Worm (Caenorhabditis elegans) whole organism, L2 larva: Measurements from ENCODE around the gene fipr-8.

Source experiments
- C34F6.9 ChIP-seq: fragments of 150-350 bp; optimal IDR thresholded peaks from 2 replicates; lab custom pipeline; 2014; ENCODE audit warnings: missing biosample characterization, missing genetic modification characterization
- F13H6.1 ChIP-seq: sonication (generic microtip); optimal IDR thresholded peaks from 2 replicates; lab custom pipeline; 2016; ENCODE audit warnings: missing genetic modification characterization, missing compliant biosample characterization
- R02D3.7 ChIP-seq: fragments of 150-350 bp; optimal IDR thresholded peaks from 2 replicates; lab custom pipeline; 2014; ENCODE audit warnings: missing biosample characterization, missing genetic modification characterization
- Y55F3AM.14 ChIP-seq: fragments of 200-800 bp; sonication (Bioruptor generic); optimal IDR thresholded peaks from 2 replicates; lab custom pipeline; 2018; ENCODE audit warnings: mild to moderate bottlenecking, missing genetic modification characterization, missing compliant biosample characterization
- ZK546.5 ChIP-seq: sonication (generic microtip); optimal IDR thresholded peaks from 2 replicates; lab custom pipeline; 2017; ENCODE audit warnings: missing biosample characterization, missing genetic modification characterization
- alr-1 ChIP-seq: fragments of 150-350 bp; optimal IDR thresholded peaks from 2 replicates; lab custom pipeline; 2014; ENCODE audit warnings: missing biosample characterization, missing genetic modification characterization
- aly-2 ChIP-seq: fragments of 150-350 bp; optimal IDR thresholded peaks from 2 replicates; lab custom pipeline; 2014; ENCODE audit warnings: missing biosample characterization, missing genetic modification characterization
- ceh-82 ChIP-seq: fragments of 150-350 bp; optimal IDR thresholded peaks from 2 replicates; lab custom pipeline; 2014; ENCODE audit warnings: missing biosample characterization, missing genetic modification characterization
- crh-2 ChIP-seq: sonication (generic microtip); optimal IDR thresholded peaks from 2 replicates; lab custom pipeline; 2017; ENCODE audit warnings: missing biosample characterization, missing genetic modification characterization
- dmd-4 ChIP-seq: sonication (generic microtip); optimal IDR thresholded peaks from 2 replicates; lab custom pipeline; 2017; ENCODE audit warnings: missing biosample characterization, missing genetic modification characterization
- egl-27 ChIP-seq: sonication (generic microtip); optimal IDR thresholded peaks from 3 replicates; lab custom pipeline; 2017; ENCODE audit warnings: missing biosample characterization, missing genetic modification reagents, missing genetic modification characterization
- fos-1 ChIP-seq: fragments of 150-350 bp; optimal IDR thresholded peaks from 2 replicates; lab custom pipeline; 2014; ENCODE audit warnings: missing biosample characterization, missing genetic modification characterization
- gmeb-1 ChIP-seq: fragments of 150-350 bp; optimal IDR thresholded peaks from 2 replicates; lab custom pipeline; 2014; ENCODE audit warnings: missing biosample characterization, missing genetic modification characterization
- lin-13 ChIP-seq: fragments of 150-350 bp; optimal IDR thresholded peaks from 2 replicates; lab custom pipeline; 2014; ENCODE audit warnings: missing biosample characterization, missing genetic modification reagents, missing genetic modification characterization
- lin-39 ChIP-seq: fragments of 150-350 bp; optimal IDR thresholded peaks from 2 replicates; lab custom pipeline; 2014; ENCODE audit warnings: missing biosample characterization, missing genetic modification reagents, missing genetic modification characterization
- lsy-2 ChIP-seq, 2 experiments: fragments of 150-350 bp in 1 of 2; sonication (generic microtip) in 1 of 2; optimal IDR thresholded peaks; 2 replicates each; lab custom pipeline; 2014 to 2017; ENCODE audit warnings: missing biosample characterization in 2 of 2, missing genetic modification characterization in 2 of 2
- mab-5 ChIP-seq: fragments of 150-350 bp; optimal IDR thresholded peaks from 2 replicates; lab custom pipeline; 2014; ENCODE audit warnings: missing biosample characterization, missing genetic modification characterization
- mbf-1 ChIP-seq: sonication (generic microtip); optimal IDR thresholded peaks from 2 replicates; lab custom pipeline; 2017; ENCODE audit warnings: missing biosample characterization, missing genetic modification characterization
- mdl-1 ChIP-seq, 2 experiments: fragments of 150-350 bp in 1 of 2; sonication (generic microtip) in 1 of 2; optimal IDR thresholded peaks; 2 replicates each; lab custom pipeline; 2017; ENCODE audit warnings: missing biosample characterization in 2 of 2, missing genetic modification characterization in 2 of 2
- nhr-129 ChIP-seq: fragments of 150-350 bp; optimal IDR thresholded peaks from 2 replicates; lab custom pipeline; 2014; ENCODE audit warnings: missing biosample characterization, missing genetic modification characterization
- nhr-237 ChIP-seq: fragments of 150-350 bp; optimal IDR thresholded peaks from 2 replicates; lab custom pipeline; 2014; ENCODE audit warnings: missing biosample characterization, missing genetic modification characterization
- nhr-6 ChIP-seq: fragments of 150-350 bp; optimal IDR thresholded peaks from 2 replicates; lab custom pipeline; 2014; ENCODE audit warnings: missing biosample characterization, missing genetic modification characterization
- sma-9 ChIP-seq, 2 experiments: fragments of 150-350 bp in 1 of 2; sonication (generic microtip) in 1 of 2; optimal IDR thresholded peaks; 2 replicates each; lab custom pipeline; 2014 to 2016; ENCODE audit warnings: missing genetic modification characterization in 2 of 2, mild to moderate bottlenecking in 1 of 2, missing biosample characterization in 1 of 2, missing compliant biosample characterization in 1 of 2, missing genetic modification reagents in 1 of 2, moderate library complexity in 1 of 2
- snpc-4 ChIP-seq: fragments of 150-350 bp; optimal IDR thresholded peaks from 2 replicates; lab custom pipeline; 2014; ENCODE audit warnings: missing biosample characterization, missing genetic modification characterization
- unc-55 ChIP-seq: fragments of 150-350 bp; sonication (generic microtip); optimal IDR thresholded peaks from 3 replicates; lab custom pipeline; 2014; ENCODE audit warnings: missing biosample characterization, missing genetic modification reagents, missing genetic modification characterization
- unc-62 ChIP-seq: fragments of 150-350 bp; optimal IDR thresholded peaks from 2 replicates; lab custom pipeline; 2014; ENCODE audit warnings: missing biosample characterization, missing genetic modification reagents, missing genetic modification characterization
- zag-1 ChIP-seq: fragments of 150-350 bp; optimal IDR thresholded peaks from 2 replicates; lab custom pipeline; 2014; ENCODE audit warnings: missing biosample characterization, missing genetic modification characterization
- ztf-1 ChIP-seq: fragments of 200-800 bp; sonication (Bioruptor generic); conservative IDR thresholded peaks from 2 replicates; pipeline ENCODE4 v1.3.6; 2022; ENCODE audit warnings: missing genetic modification characterization, missing compliant biosample characterization
- ztf-11 ChIP-seq: sonication (generic microtip); optimal IDR thresholded peaks from 2 replicates; lab custom pipeline; 2017; ENCODE audit warnings: missing biosample characterization, missing genetic modification characterization
- ztf-4 ChIP-seq: fragments of 150-350 bp; optimal IDR thresholded peaks from 2 replicates; lab custom pipeline; 2014; ENCODE audit warnings: missing biosample characterization, missing genetic modification characterization

The fipr-8 gene

ce11 chrV:10227333-10227732, 12.4 kb downstream of the fipr-8 start, which contains the start of gene ttr-19:
TSS of gene ttr-19 (minus strand) at chrV:10227433.
- no peak for TF ChIP-seq lsy-2 (tag; optimal IDR thresholded peaks at IDR 0.05; lab: Kevin White, UChicago)
- no peak for TF ChIP-seq mbf-1 (tag; lab: Kevin White, UChicago)
- no peak for TF ChIP-seq Y55F3AM.14 (GFP tag; lab: Kevin White, UChicago)
- TF ChIP-seq F13H6.1 = no peak
- TF ChIP-seq ZK546.5 (tag; lab: Kevin White, UChicago) = no peak
- TF ChIP-seq unc-55 (GFP tag; lab: Kevin White, UChicago) = no peak
- no peak for TF ChIP-seq lin-39 (tag; lab: Kevin White, UChicago)
- no peak for TF ChIP-seq ztf-4 (tag; lab: Kevin White, UChicago)
- TF ChIP-seq alr-1 (tag; lab: Kevin White, UChicago) = no peak
- TF ChIP-seq nhr-129 (tag; lab: Kevin White, UChicago) = no peak
- no peak for TF ChIP-seq C34F6.9 (tag; lab: Kevin White, UChicago)
- no peak for TF ChIP-seq ceh-82
- no peak for TF ChIP-seq nhr-237 (tag; lab: Kevin White, UChicago)

DNA sequence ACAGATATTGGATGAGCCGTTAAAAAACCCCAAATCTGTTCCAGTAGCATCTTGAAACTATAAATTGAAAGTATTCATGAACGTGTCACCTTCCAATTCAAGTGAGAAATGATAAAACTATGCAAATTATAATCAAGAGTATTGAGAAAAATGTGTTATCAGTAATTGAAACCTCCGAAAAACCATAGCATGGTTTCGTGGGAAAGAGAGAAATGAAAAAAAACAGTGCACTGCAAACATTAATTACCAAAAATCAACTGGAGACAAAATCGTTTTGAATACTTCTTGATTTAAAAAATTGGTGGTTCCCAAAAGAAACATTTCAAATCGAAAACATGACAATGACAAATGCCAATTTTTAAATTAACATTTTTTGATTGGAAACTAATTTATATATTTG, 14.2 kb downstream of the fipr-8 start, which contains the start of gene daf-36:
Gene daf-36, minus strand, starts transcription at position 101 of the 400 bp plus-strand sequence.
- peak; percentile 62 for TF ChIP-seq fos-1 (tag; lab: Kevin White, UChicago)
- TF ChIP-seq ztf-4 (tag; lab: Kevin White, UChicago) = no peak

- TF ChIP-seq zag-1 = no peak
- TF ChIP-seq fos-1 (tag; lab: Kevin White, UChicago) = peak; percentile 60
Observed at ce11 chrV:10224619-10225018, 15.1 kb downstream of the fipr-8 start.

DNA sequence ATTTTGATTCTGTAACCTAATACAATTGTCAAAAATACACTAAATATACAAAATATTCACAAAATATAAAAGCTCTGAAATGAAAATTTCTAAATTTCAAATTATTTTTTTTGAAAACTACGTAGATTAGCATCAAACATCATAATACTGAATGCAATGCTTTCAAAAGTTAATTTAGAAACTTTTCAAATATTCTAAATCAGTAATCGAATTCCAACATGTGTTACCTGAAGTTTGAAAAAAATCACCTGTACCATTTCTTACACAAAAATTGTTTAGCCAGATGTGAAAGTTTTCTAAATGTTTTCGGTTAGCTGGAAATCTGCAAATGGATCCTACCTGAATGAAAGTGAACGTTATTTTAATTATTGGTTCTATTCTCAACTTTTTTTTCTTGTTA, 17.8 kb downstream of the fipr-8 start, which contains the start of gene C12D8.20:
Gene C12D8.20, plus strand, starts transcription at position 301 of the 400 bp plus-strand sequence.
- no peak for TF ChIP-seq egl-27 (tag; lab: Kevin White, UChicago)
- no peak for TF ChIP-seq R02D3.7 (tag; lab: Kevin White, UChicago)
- no peak for TF ChIP-seq ztf-1 (GFP tag; lab: Robert Waterston, UW)
- TF ChIP-seq mab-5 (tag; lab: Kevin White, UChicago) = no peak
- TF ChIP-seq nhr-237 (tag; lab: Kevin White, UChicago) = no peak
- TF ChIP-seq lin-13 (GFP tag; lab: Kevin White, UChicago) = no peak
- no peak for TF ChIP-seq unc-55 (GFP tag; lab: Kevin White, UChicago)
- no peak for TF ChIP-seq mdl-1 (tag; optimal IDR thresholded peaks at IDR 0.05; lab: Kevin White, UChicago)
- TF ChIP-seq gmeb-1 (tag; lab: Kevin White, UChicago) = no peak
- TF ChIP-seq nhr-6 (tag; lab: Kevin White, UChicago) = no peak
- no peak for TF ChIP-seq lin-39 (tag; lab: Kevin White, UChicago)
- TF ChIP-seq snpc-4 (tag; lab: Kevin White, UChicago) = no peak
- no peak for TF ChIP-seq unc-62 (GFP tag; lab: Kevin White, UChicago)
- no peak for TF ChIP-seq aly-2
- TF ChIP-seq, all 48 proteins: peak for 0

DNA sequence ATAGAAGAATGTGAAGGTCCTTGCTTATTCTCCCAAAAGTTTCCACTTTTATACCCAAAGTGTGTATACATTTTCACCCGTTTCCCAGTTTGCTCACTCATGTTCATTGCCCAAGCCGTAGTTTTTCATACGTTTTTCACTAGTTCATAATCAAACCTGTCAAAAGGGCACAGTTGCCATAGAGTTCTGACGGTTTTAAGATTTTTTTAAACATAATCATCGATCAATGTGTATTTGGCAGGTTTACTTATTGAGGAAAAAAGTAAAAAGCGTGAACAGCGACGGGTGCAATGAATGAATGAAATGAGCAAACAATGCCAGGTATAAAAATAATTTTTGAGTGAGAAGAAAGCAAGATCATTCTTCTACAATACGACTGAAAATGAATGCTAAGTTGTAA, 18.4 kb downstream of the fipr-8 start, which contains the start of the genes fipr-5 and fipr-9:
Gene fipr-5, minus strand, starts transcription at position 101 of the 400 bp plus-strand sequence.
Gene fipr-9, plus strand, starts transcription at position 346 of the 400 bp plus-strand sequence.
- TF ChIP-seq egl-27 (tag; lab: Kevin White, UChicago) (no peak), nhr-129 (tag; lab: Kevin White, UChicago) (no peak)

DNA sequence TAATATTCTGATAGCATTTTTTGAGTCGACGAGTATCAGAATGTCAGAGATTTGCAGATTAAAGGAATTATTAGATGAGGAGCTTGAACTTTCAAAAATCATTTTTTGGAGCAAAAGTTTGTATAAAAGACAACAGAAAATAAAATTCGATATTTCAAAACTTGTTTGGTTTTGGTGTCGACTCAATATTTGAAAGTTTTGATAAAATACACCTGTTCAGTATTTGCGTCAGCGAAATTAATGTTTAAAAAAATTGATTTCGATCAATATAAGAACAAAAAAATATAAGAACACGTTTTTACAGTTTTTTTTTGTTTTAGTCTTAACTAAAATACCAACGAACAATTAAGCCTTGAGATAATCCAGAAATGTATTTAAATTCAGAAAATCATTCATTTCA, 19.2 kb downstream of the fipr-8 start, which contains the start of gene C12D8.13:
Gene C12D8.13, minus strand, starts transcription at position 101 of the 400 bp plus-strand sequence.
- no peak for TF ChIP-seq sma-9 (GFP tag; optimal IDR thresholded peaks at IDR 0.05; lab: Kevin White, UChicago)
- TF ChIP-seq sma-9 (tag; optimal IDR thresholded peaks at IDR 0.05; lab: Kevin White, UChicago) = no peak
- no peak for TF ChIP-seq nhr-6 (tag; lab: Kevin White, UChicago)
- no peak for TF ChIP-seq dmd-4 (tag; lab: Kevin White, UChicago)
- no peak for TF ChIP-seq ztf-4 (tag; lab: Kevin White, UChicago)
- no peak for TF ChIP-seq ztf-11
- no peak for TF ChIP-seq ceh-82
- no peak for TF ChIP-seq zag-1
- TF ChIP-seq R02D3.7 (tag; lab: Kevin White, UChicago) = no peak
- TF ChIP-seq crh-2 (tag; lab: Kevin White, UChicago) = no peak
